Fruit fly (Drosophila melanogaster): ENCODE results near the gene Atg3.

The Atg3 gene

DNA sequence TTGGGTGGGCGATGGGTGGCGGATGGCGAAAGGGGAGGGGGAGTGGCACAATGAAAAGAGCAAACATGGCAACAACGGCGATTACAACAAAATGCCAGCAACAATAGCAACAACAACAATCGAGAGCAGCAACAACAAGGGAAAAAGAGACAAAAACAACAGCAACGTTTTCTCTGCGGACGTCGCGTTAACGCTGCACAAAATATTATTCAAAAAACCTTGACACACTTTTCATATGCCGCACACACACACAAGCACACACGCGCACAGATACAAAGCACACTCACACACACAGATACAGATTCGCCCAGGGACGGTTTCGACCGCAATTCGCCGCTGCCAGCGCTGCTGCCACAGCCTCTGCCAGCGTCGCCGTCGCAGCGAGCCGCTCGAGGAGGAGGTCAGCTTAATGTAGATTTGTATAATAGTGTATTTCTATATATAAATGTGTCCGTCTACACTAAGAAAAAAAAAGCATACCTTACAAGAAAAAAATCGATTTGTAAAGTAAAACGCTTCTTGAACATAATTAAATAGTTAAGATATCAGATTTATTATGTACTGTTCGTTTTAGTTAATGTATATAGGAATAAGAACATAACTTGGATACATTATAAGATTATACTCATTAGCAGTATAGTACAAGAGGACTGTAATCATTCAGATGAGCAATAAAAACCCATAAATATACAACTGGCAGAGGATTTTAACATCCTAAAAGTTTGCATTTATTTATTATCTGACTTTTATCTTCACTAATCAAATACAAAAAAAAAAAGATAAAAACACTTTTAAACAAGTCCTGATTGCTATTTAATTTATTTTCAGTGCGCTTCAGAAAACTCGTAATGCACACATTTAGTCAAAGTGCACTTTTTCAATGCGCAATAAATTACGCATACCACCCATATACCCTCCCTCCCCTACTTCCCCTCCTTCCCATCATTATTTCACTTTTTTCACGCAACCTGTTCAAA, 33.5 kb downstream of the Atg3 start (continued):
- no peak for TF ChIP-seq wdn (GFP tag; IDR thresholded peaks at IDR 0.05)
- TF ChIP-seq CG14965 (GFP tag; optimal IDR thresholded peaks at IDR 0.05; ENCODE audit: borderline replicate concordance) = no peak
- peak; percentile 61; the same call in 1 of the 3 replicates for TF ChIP-seq jigr1 (GFP tag; IDR thresholded peaks at IDR 0.05)
- peak; percentile 53 for TF ChIP-seq CG10366 (GFP tag; IDR thresholded peaks at IDR 0.05)
- no peak for TF ChIP-seq knrl (GFP tag; IDR thresholded peaks at IDR 0.05; ENCODE audit: partially characterized antibody)
- no peak for TF ChIP-seq CG10654 (GFP tag; optimal IDR thresholded peaks at IDR 0.05)
- TF ChIP-seq slp2 (GFP tag; optimal IDR thresholded peaks at IDR 0.05) = no peak
- no peak for TF ChIP-seq CG14667 (GFP tag; IDR thresholded peaks at IDR 0.05)
- no peak for TF ChIP-seq zfh1 (GFP tag; IDR thresholded peaks at IDR 0.05)
- TF ChIP-seq gce (GFP tag; IDR thresholded peaks at IDR 0.05) = no peak; the same call in 2 of the 3 replicates
- TF ChIP-seq otp (GFP tag; IDR thresholded peaks at IDR 0.05) = peak; percentile 64; the same call in 2 of the 3 replicates
- TF ChIP-seq wek (GFP tag; optimal IDR thresholded peaks at IDR 0.05) = no peak
- no peak for TF ChIP-seq Rfx (GFP tag; IDR thresholded peaks at IDR 0.05)
- TF ChIP-seq Blimp-1 (GFP tag; optimal IDR thresholded peaks at IDR 0.05) = no peak
- TF ChIP-seq prd (optimal IDR thresholded peaks at IDR 0.05) = no peak
- peak; percentile 39; the same call in 1 of the 3 replicates for TF ChIP-seq prd (GFP tag; IDR thresholded peaks at IDR 0.05)
- TF ChIP-seq repo (GFP tag; optimal IDR thresholded peaks at IDR 0.05) = no peak
- TF ChIP-seq Dfd (GFP tag; optimal IDR thresholded peaks at IDR 0.05) = no peak
- TF ChIP-seq Opbp (GFP tag; IDR thresholded peaks at IDR 0.05; ENCODE audit: partially characterized antibody) = no peak
- TF ChIP-seq grn (GFP tag; optimal IDR thresholded peaks at IDR 0.05) = no peak
- TF ChIP-seq peb (GFP tag; IDR thresholded peaks at IDR 0.05) = peak; percentile 6; the same call in 1 of the 2 replicates
- peak; percentile 77 for TF ChIP-seq gem (tag; optimal IDR thresholded peaks at IDR 0.05)
- peak; percentile 6 for TF ChIP-seq trh (GFP tag; optimal IDR thresholded peaks at IDR 0.05)
- TF ChIP-seq bsh (GFP tag; optimal IDR thresholded peaks at IDR 0.05) = no peak
- no peak for TF ChIP-seq B-H2 (GFP tag; optimal IDR thresholded peaks at IDR 0.05)
- TF ChIP-seq CG12942 (GFP tag; optimal IDR thresholded peaks at IDR 0.05) = no peak
- TF ChIP-seq h (optimal IDR thresholded peaks at IDR 0.05) = no peak
- peak; percentile 57 for TF ChIP-seq wor (GFP tag; IDR thresholded peaks at IDR 0.05)
- no peak for TF ChIP-seq ash1 (GFP tag; optimal IDR thresholded peaks at IDR 0.05)
- peak; percentile 61; the same call in 1 of the 2 replicates for TF ChIP-seq HLH3B (GFP tag; IDR thresholded peaks at IDR 0.05)
- peak; percentile 32 for TF ChIP-seq org-1 (GFP tag; optimal IDR thresholded peaks at IDR 0.05)
- no peak for TF ChIP-seq lab (GFP tag; optimal IDR thresholded peaks at IDR 0.05)
- no peak for TF ChIP-seq CG16815 (GFP tag; optimal IDR thresholded peaks at IDR 0.05)
- TF ChIP-seq lilli (GFP tag; optimal IDR thresholded peaks at IDR 0.05) = peak; percentile 31
- TF ChIP-seq ATbp (GFP tag; optimal IDR thresholded peaks at IDR 0.05) = peak; percentile 42
- no peak for TF ChIP-seq pho (GFP tag; optimal IDR thresholded peaks at IDR 0.05)
- TF ChIP-seq Meics (GFP tag; optimal IDR thresholded peaks at IDR 0.05) = peak; percentile 63
- peak; percentile 52 for TF ChIP-seq nerfin-1 (tag; optimal IDR thresholded peaks at IDR 0.05)
- TF ChIP-seq ssp (GFP tag; IDR thresholded peaks at IDR 0.05) = peak; percentile 34; the same call in 1 of the 2 replicates
- no peak for TF ChIP-seq CG9876 (GFP tag; optimal IDR thresholded peaks at IDR 0.05)
- TF ChIP-seq CG11695 (GFP tag; IDR thresholded peaks at IDR 0.05) = peak; percentile 28; the same call in 1 of the 3 replicates
- TF ChIP-seq TFAM (GFP tag; optimal IDR thresholded peaks at IDR 0.05) = no peak
- no peak for TF ChIP-seq Max (GFP tag; optimal IDR thresholded peaks at IDR 0.05)
- TF ChIP-seq mirr (GFP tag; optimal IDR thresholded peaks at IDR 0.05) = peak; percentile 58
- TF ChIP-seq CG13296 (GFP tag; optimal IDR thresholded peaks at IDR 0.05) = peak; percentile 40
- TF ChIP-seq CkIIα-i1 (GFP tag; IDR thresholded peaks at IDR 0.05) = no peak
- no peak for TF ChIP-seq CG4707 (GFP tag; optimal IDR thresholded peaks at IDR 0.05)
- no peak; the same call in 1 of the 2 replicates for TF ChIP-seq chm (GFP tag; IDR thresholded peaks at IDR 0.05)
- TF ChIP-seq CG8281 (tag; optimal IDR thresholded peaks at IDR 0.05) = peak; percentile 55

Measured in whole organism, embryonic.